Worm (Caenorhabditis elegans) whole organism, L2 larva: ENCODE measurements around the gene srj-45.

Experiments used
- C34F6.9 ChIP-seq: fragments of 150-350 bp; optimal IDR thresholded peaks from 2 replicates; lab custom pipeline; 2014; ENCODE audit warnings: missing biosample characterization, missing genetic modification characterization
- F13H6.1 ChIP-seq: sonication (generic microtip); optimal IDR thresholded peaks from 2 replicates; lab custom pipeline; 2016; ENCODE audit warnings: missing genetic modification characterization, missing compliant biosample characterization
- Y55F3AM.14 ChIP-seq: fragments of 200-800 bp; sonication (Bioruptor generic); optimal IDR thresholded peaks from 2 replicates; lab custom pipeline; 2018; ENCODE audit warnings: mild to moderate bottlenecking, missing genetic modification characterization, missing compliant biosample characterization
- ZK546.5 ChIP-seq: sonication (generic microtip); optimal IDR thresholded peaks from 2 replicates; lab custom pipeline; 2017; ENCODE audit warnings: missing biosample characterization, missing genetic modification characterization
- alr-1 ChIP-seq: fragments of 150-350 bp; optimal IDR thresholded peaks from 2 replicates; lab custom pipeline; 2014; ENCODE audit warnings: missing biosample characterization, missing genetic modification characterization
- aly-2 ChIP-seq: fragments of 150-350 bp; optimal IDR thresholded peaks from 2 replicates; lab custom pipeline; 2014; ENCODE audit warnings: missing biosample characterization, missing genetic modification characterization
- ama-1 ChIP-seq: fragments of 150-350 bp; optimal IDR thresholded peaks from 2 replicates; lab custom pipeline; 2018; ENCODE audit warnings: inconsistent platforms
- blmp-1 ChIP-seq: sonication (generic microtip); optimal IDR thresholded peaks from 2 replicates; lab custom pipeline; 2017; ENCODE audit warnings: missing genetic modification characterization, mild to moderate bottlenecking, missing compliant biosample characterization, antibody characterized with exemption, moderate library complexity; ENCODE audit not compliant: insufficient read depth
- ceh-16 ChIP-seq: fragments of 150-350 bp; optimal IDR thresholded peaks from 2 replicates; lab custom pipeline; 2014; ENCODE audit warnings: missing biosample characterization, missing genetic modification characterization
- ceh-82 ChIP-seq: fragments of 150-350 bp; optimal IDR thresholded peaks from 2 replicates; lab custom pipeline; 2014; ENCODE audit warnings: missing biosample characterization, missing genetic modification characterization
- dmd-4 ChIP-seq: sonication (generic microtip); optimal IDR thresholded peaks from 2 replicates; lab custom pipeline; 2017; ENCODE audit warnings: missing biosample characterization, missing genetic modification characterization
- egl-27 ChIP-seq: sonication (generic microtip); optimal IDR thresholded peaks from 3 replicates; lab custom pipeline; 2017; ENCODE audit warnings: missing biosample characterization, missing genetic modification reagents, missing genetic modification characterization
- fos-1 ChIP-seq: fragments of 150-350 bp; optimal IDR thresholded peaks from 2 replicates; lab custom pipeline; 2014; ENCODE audit warnings: missing biosample characterization, missing genetic modification characterization
- gmeb-1 ChIP-seq: fragments of 150-350 bp; optimal IDR thresholded peaks from 2 replicates; lab custom pipeline; 2014; ENCODE audit warnings: missing biosample characterization, missing genetic modification characterization
- lin-13 ChIP-seq: fragments of 150-350 bp; optimal IDR thresholded peaks from 2 replicates; lab custom pipeline; 2014; ENCODE audit warnings: missing biosample characterization, missing genetic modification reagents, missing genetic modification characterization
- lsy-2 ChIP-seq, 2 experiments: fragments of 150-350 bp in 1 of 2; sonication (generic microtip) in 1 of 2; optimal IDR thresholded peaks; 2 replicates each; lab custom pipeline; 2014 to 2017; ENCODE audit warnings: missing biosample characterization in 2 of 2, missing genetic modification characterization in 2 of 2
- mab-5 ChIP-seq: fragments of 150-350 bp; optimal IDR thresholded peaks from 2 replicates; lab custom pipeline; 2014; ENCODE audit warnings: missing biosample characterization, missing genetic modification characterization
- mdl-1 ChIP-seq, 2 experiments: fragments of 150-350 bp in 1 of 2; sonication (generic microtip) in 1 of 2; optimal IDR thresholded peaks; 2 replicates each; lab custom pipeline; 2017; ENCODE audit warnings: missing biosample characterization in 2 of 2, missing genetic modification characterization in 2 of 2
- nhr-11 ChIP-seq: fragments of 150-350 bp; optimal IDR thresholded peaks from 2 replicates; lab custom pipeline; 2014; ENCODE audit warnings: missing biosample characterization, missing genetic modification characterization
- nhr-129 ChIP-seq: fragments of 150-350 bp; optimal IDR thresholded peaks from 2 replicates; lab custom pipeline; 2014; ENCODE audit warnings: missing biosample characterization, missing genetic modification characterization
- nhr-21 ChIP-seq: fragments of 150-350 bp; optimal IDR thresholded peaks from 2 replicates; lab custom pipeline; 2014; ENCODE audit warnings: missing biosample characterization, missing genetic modification characterization
- nhr-23 ChIP-seq: fragments of 150-350 bp; optimal IDR thresholded peaks from 2 replicates; lab custom pipeline; 2014; ENCODE audit warnings: missing biosample characterization, missing genetic modification reagents, missing genetic modification characterization
- nhr-237 ChIP-seq: fragments of 150-350 bp; optimal IDR thresholded peaks from 2 replicates; lab custom pipeline; 2014; ENCODE audit warnings: missing biosample characterization, missing genetic modification characterization
- nhr-77 ChIP-seq: fragments of 150-350 bp; optimal IDR thresholded peaks from 2 replicates; lab custom pipeline; 2014; ENCODE audit warnings: missing biosample characterization, missing genetic modification characterization
- peb-1 ChIP-seq: fragments of 150-350 bp; optimal IDR thresholded peaks from 2 replicates; lab custom pipeline; 2014; ENCODE audit warnings: missing biosample characterization, missing genetic modification characterization
- skn-1 ChIP-seq: sonication (generic microtip); optimal IDR thresholded peaks from 2 replicates; lab custom pipeline; 2017; ENCODE audit warnings: missing biosample characterization, missing genetic modification characterization
- sma-9 ChIP-seq, 2 experiments: fragments of 150-350 bp in 1 of 2; sonication (generic microtip) in 1 of 2; optimal IDR thresholded peaks; 2 replicates each; lab custom pipeline; 2014 to 2016; ENCODE audit warnings: missing genetic modification characterization in 2 of 2, mild to moderate bottlenecking in 1 of 2, missing biosample characterization in 1 of 2, missing compliant biosample characterization in 1 of 2, missing genetic modification reagents in 1 of 2, moderate library complexity in 1 of 2
- snpc-4 ChIP-seq: fragments of 150-350 bp; optimal IDR thresholded peaks from 2 replicates; lab custom pipeline; 2014; ENCODE audit warnings: missing biosample characterization, missing genetic modification characterization
- unc-39 ChIP-seq: fragments of 150-350 bp; optimal IDR thresholded peaks from 2 replicates; lab custom pipeline; 2014; ENCODE audit warnings: missing biosample characterization, missing genetic modification characterization
- unc-55 ChIP-seq: fragments of 150-350 bp; sonication (generic microtip); optimal IDR thresholded peaks from 3 replicates; lab custom pipeline; 2014; ENCODE audit warnings: missing biosample characterization, missing genetic modification reagents, missing genetic modification characterization
- ztf-1 ChIP-seq: fragments of 200-800 bp; sonication (Bioruptor generic); conservative IDR thresholded peaks from 2 replicates; pipeline ENCODE4 v1.3.6; 2022; ENCODE audit warnings: missing genetic modification characterization, missing compliant biosample characterization
- ztf-11 ChIP-seq: sonication (generic microtip); optimal IDR thresholded peaks from 2 replicates; lab custom pipeline; 2017; ENCODE audit warnings: missing biosample characterization, missing genetic modification characterization

srj-45 gene

DNA sequence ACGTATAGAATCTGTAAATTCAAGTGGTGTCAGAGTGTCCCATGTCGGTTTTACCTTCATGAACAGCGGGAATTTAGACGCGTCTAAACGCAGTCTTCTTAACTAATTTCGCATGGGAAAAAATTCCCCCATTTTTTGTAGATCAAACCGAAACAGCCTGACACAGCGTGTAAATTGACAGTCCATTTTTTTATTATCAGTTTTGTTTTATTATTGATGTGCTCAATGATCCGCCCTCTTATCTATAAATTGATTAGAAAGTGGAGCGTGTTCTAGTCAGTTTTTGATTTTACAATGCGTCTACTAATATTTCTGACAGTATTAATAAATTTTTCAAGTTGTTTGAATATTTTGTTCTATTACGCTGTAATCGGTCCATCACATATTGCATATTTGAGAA is 12.7 kb upstream of the srj-45 start, which contains the start of gene ugt-53:
TSS of gene ugt-53 (plus strand) at position 273 of the 400 bp plus-strand sequence.
- TF ChIP-seq gmeb-1 (tag; lab: Kevin White, UChicago), result no peak
- TF ChIP-seq fos-1, result peak; percentile 36

DNA sequence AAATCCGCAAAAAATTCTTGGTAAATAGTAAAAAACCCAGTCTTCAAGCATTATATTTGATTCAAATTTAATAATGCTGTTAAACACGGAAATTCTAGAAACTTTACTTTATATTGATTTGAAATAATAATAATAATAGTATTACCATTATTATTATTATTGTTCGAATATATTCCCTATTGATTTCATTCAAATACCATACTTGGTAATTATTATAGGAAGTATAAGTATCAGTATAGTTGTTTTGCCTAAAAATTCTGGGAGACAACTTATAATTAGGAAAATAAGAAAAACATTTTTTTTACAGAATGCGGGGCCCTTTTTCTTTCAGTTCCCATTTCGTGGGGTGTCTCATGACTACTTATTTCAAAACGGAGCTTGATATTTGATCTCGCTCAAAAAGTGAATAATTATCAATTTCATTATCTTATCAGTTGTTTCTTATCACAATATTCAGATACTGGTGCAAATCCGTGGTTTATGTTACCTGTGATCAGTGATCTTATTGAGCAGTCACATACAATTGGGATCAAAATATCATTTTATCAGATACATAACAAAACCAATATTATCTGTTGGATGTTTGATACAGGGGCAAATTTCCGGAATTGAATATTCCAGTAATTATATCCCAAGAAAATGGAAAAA is 12.0 kb upstream of the srj-45 start, which contains the start of gene srj-49:
TSS of gene srj-49 (minus strand) at position 51 of the 648 bp plus-strand sequence.
- TF ChIP-seq sma-9 (GFP tag; optimal IDR thresholded peaks at IDR 0.05; lab: Kevin White, UChicago) (peak; percentile 51), sma-9 (tag; optimal IDR thresholded peaks at IDR 0.05; lab: Kevin White, UChicago) (no peak), nhr-11 (tag; lab: Kevin White, UChicago) (no peak), nhr-21 (tag; lab: Kevin White, UChicago) (no peak), fos-1 (peak; percentile 65)

DNA sequence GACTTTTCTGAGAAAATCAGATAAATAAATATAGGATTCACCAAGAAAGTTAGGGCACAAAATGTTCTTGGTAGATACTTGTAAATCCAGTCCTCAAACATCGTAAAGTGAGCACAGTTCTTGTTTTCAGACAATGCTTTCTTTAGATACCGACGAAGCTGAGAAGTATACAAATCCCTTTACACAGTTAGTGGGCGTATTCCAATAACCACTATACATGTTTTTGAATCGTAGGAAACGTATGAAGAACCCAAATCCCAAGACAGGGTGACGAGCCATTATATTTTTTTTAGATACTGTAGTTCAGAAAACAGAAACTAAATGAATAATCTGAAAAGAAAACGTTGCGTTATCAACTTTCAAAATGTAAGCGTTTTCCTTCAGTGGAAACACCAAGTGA is 9.4 kb upstream of the srj-45 start, which contains the start of gene srj-44:
TSS of gene srj-44 (minus strand) at position 101 of the 400 bp plus-strand sequence.
- TF ChIP-seq fos-1 (no peak), aly-2 (tag; lab: Kevin White, UChicago) (no peak), peb-1 (tag; lab: Kevin White, UChicago) (no peak), ZK546.5 (no peak), nhr-21 (tag; lab: Kevin White, UChicago) (no peak), ama-1 (lab: Kevin White, UChicago) (no peak), mdl-1 (tag; optimal IDR thresholded peaks at IDR 0.05; lab: Kevin White, UChicago) (no peak), nhr-77 (tag; lab: Kevin White, UChicago) (no peak), nhr-23 (tag; lab: Kevin White, UChicago) (no peak), alr-1 (no peak), snpc-4 (tag; lab: Kevin White, UChicago) (no peak), skn-1 (no peak), unc-55 (GFP tag; lab: Kevin White, UChicago) (no peak), F13H6.1 (no peak), lin-13 (GFP tag; lab: Kevin White, UChicago) (no peak), ztf-11 (no peak)

DNA sequence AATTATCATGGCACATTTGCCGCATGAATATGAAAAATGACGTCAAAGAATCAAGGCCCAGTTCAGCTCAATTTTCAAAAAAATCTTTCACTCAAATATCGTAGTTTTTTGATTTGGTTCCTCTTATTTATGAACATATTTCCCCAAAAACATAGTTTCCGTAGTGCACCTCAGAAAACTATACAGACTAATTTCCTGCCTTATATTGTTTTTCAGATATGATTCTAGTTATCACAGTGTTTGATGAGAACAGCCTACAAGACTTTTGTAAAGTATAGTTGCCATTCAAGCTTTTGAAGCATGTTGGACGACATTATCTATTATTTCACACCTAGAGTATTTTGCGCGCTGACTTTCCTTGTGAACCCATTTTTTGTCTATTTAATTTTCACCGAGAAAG is 3.7 kb downstream of the srj-45 start, which contains the start of gene srj-50:
TSS of gene srj-50 (plus strand) at position 301 of the 400 bp plus-strand sequence.
- no peak for TF ChIP-seq unc-39
- no peak for TF ChIP-seq peb-1 (tag; lab: Kevin White, UChicago)
- TF ChIP-seq mab-5 (tag; lab: Kevin White, UChicago), result no peak
- no peak for TF ChIP-seq ceh-16 (tag; lab: Kevin White, UChicago)
- no peak for TF ChIP-seq nhr-237
- no peak for TF ChIP-seq alr-1
- no peak for TF ChIP-seq nhr-23 (tag; lab: Kevin White, UChicago)
- TF ChIP-seq ama-1 (lab: Kevin White, UChicago), result no peak

DNA sequence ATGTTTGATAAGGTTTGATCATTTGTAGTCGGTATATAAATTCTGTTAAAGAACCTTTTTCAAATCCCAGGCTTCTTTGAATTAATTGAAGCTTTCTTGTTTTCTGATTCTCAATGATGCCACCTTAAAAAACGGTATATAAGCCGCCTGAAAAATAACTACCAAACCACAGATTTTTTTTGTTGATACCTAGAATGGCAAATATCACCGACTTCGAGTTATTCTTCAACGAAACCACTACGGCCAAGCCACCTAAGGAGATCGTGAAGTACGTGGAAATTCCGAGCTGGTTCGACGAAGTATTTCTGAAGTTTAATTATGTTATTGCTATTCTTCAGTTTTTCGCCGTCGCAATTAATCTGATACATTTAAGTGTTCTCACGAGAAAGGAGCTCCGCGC is 5.6 kb downstream of the srj-45 start, which contains the start of gene srw-2:
TSS of gene srw-2 (plus strand) at position 62 of the 400 bp plus-strand sequence.
- TF ChIP-seq F13H6.1, result no peak
- TF ChIP-seq lsy-2 (tag; optimal IDR thresholded peaks at IDR 0.05; lab: Kevin White, UChicago), result no peak
- no peak for TF ChIP-seq ztf-11
- TF ChIP-seq Y55F3AM.14 (GFP tag; lab: Kevin White, UChicago), result no peak
- TF ChIP-seq fos-1, result no peak
- no peak for TF ChIP-seq C34F6.9
- TF ChIP-seq gmeb-1 (tag; lab: Kevin White, UChicago), result no peak
- TF ChIP-seq egl-27 (tag; lab: Kevin White, UChicago), result no peak
- TF ChIP-seq ceh-82, result no peak
- no peak for TF ChIP-seq nhr-21 (tag; lab: Kevin White, UChicago)
- TF ChIP-seq lin-13 (GFP tag; lab: Kevin White, UChicago), result no peak
- no peak for TF ChIP-seq blmp-1 (tag; lab: Kevin White, UChicago)
- no peak for TF ChIP-seq ztf-1 (GFP tag; lab: Robert Waterston, UW)
- no peak for TF ChIP-seq mdl-1 (tag; optimal IDR thresholded peaks at IDR 0.05; lab: Kevin White, UChicago)

DNA sequence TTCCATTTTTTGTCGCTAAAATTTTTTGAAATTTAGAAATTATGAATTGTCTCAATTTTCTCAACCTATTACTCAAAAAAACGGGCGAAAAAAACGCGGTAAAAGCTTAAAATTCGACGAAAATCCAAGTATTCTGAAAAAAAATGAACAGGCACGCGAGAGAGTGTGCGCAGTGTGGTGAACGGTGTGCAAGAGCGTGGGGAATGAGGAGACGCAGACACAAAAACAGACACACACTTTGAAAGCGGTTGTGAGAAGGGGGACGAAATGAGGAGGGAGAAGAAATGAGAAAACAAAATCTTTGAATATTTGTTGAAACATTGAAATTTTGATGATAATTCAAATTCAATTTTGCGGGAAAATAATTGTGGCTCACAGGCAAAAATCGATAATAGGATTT is 9.6 kb downstream of the srj-45 start, which contains the start of gene T03D3.5:
TSS of gene T03D3.5 (minus strand) at position 21 of the 400 bp plus-strand sequence.
- no peak for TF ChIP-seq dmd-4 (tag; lab: Kevin White, UChicago)
- TF ChIP-seq nhr-21 (tag; lab: Kevin White, UChicago), result no peak
- TF ChIP-seq C34F6.9, result no peak
- no peak for TF ChIP-seq nhr-237
- TF ChIP-seq fos-1, result no peak
- no peak for TF ChIP-seq nhr-129 (tag; lab: Kevin White, UChicago)
